Worm (Caenorhabditis elegans) whole organism, mixed stage, embryonic: ENCODE results near the gene F22E5.7.
"Not testable (repeated sequence)": the region's sequence is repeated elsewhere in the genome, so short reads cannot be mapped to it uniquely, and the experiment has no call there.

Experiments
- blmp-1 ChIP-seq: fragments of 150-350 bp; optimal IDR thresholded peaks from 2 replicates; lab custom pipeline; 2014; ENCODE audit warnings: missing biosample characterization, missing genetic modification characterization
- ceh-39 ChIP-seq: fragments of 150-350 bp; optimal IDR thresholded peaks from 2 replicates; lab custom pipeline; 2014; ENCODE audit warnings: missing biosample characterization, missing genetic modification characterization
- ceh-43 ChIP-seq: fragments of 200-800 bp; sonication (Bioruptor generic); optimal IDR thresholded peaks from 2 replicates; lab custom pipeline; 2018; ENCODE audit warnings: mild to moderate bottlenecking, missing genetic modification characterization, moderate library complexity, missing compliant biosample characterization
- ceh-83 ChIP-seq: fragments of 200-800 bp; sonication (Bioruptor generic); optimal IDR thresholded peaks from 2 replicates; lab custom pipeline; 2018; ENCODE audit warnings: mild to moderate bottlenecking, missing genetic modification characterization, missing compliant biosample characterization
- ces-1 ChIP-seq: fragments of 150-350 bp; optimal IDR thresholded peaks from 2 replicates; lab custom pipeline; 2014; ENCODE audit warnings: missing biosample characterization, missing genetic modification reagents, missing genetic modification characterization
- cnd-1 ChIP-seq: fragments of 200-800 bp; sonication (Bioruptor generic); optimal IDR thresholded peaks from 2 replicates; lab custom pipeline; 2018; ENCODE audit warnings: mild to moderate bottlenecking, missing genetic modification characterization, missing compliant biosample characterization
- drap-1 ChIP-seq: fragments of 200-800 bp; sonication (Bioruptor generic); optimal IDR thresholded peaks from 3 replicates; lab custom pipeline; 2018; ENCODE audit warnings: mild to moderate bottlenecking, missing genetic modification characterization, missing compliant biosample characterization
- elt-1 ChIP-seq: sonication (generic microtip); optimal IDR thresholded peaks from 2 replicates; lab custom pipeline; 2017; ENCODE audit warnings: missing genetic modification characterization, mild to moderate bottlenecking, missing compliant biosample characterization, antibody characterized with exemption, moderate library complexity, borderline replicate concordance; ENCODE audit not compliant: insufficient read depth
- elt-3 ChIP-seq: fragments of 150-350 bp; optimal IDR thresholded peaks from 2 replicates; lab custom pipeline; 2014; ENCODE audit warnings: missing biosample characterization, missing genetic modification characterization
- ham-2 ChIP-seq: fragments of 200-800 bp; sonication (Bioruptor generic); optimal IDR thresholded peaks from 2 replicates; lab custom pipeline; 2018; ENCODE audit warnings: mild to moderate bottlenecking, missing genetic modification characterization, missing compliant biosample characterization
- hlh-1 ChIP-seq: fragments of 150-350 bp; optimal IDR thresholded peaks from 2 replicates; lab custom pipeline; 2014; ENCODE audit warnings: missing biosample characterization, missing genetic modification reagents, missing genetic modification characterization
- lin-13 ChIP-seq: fragments of 150-350 bp; optimal IDR thresholded peaks from 2 replicates; lab custom pipeline; 2014; ENCODE audit warnings: missing biosample characterization, missing genetic modification characterization
- lin-32 ChIP-seq: fragments of 200-800 bp; sonication (Bioruptor generic); optimal IDR thresholded peaks from 2 replicates; lab custom pipeline; 2018; ENCODE audit warnings: mild to moderate bottlenecking, missing genetic modification characterization, missing compliant biosample characterization
- nhr-12 ChIP-seq: fragments of 150-350 bp; optimal IDR thresholded peaks from 2 replicates; lab custom pipeline; 2014; ENCODE audit warnings: missing biosample characterization, missing genetic modification characterization
- nhr-2 ChIP-seq: fragments of 150-350 bp; optimal IDR thresholded peaks from 2 replicates; lab custom pipeline; 2014; ENCODE audit warnings: missing biosample characterization, missing genetic modification characterization
- nhr-237 ChIP-seq: fragments of 150-350 bp; optimal IDR thresholded peaks from 2 replicates; lab custom pipeline; 2014; ENCODE audit warnings: missing biosample characterization, missing genetic modification characterization
- nhr-28 ChIP-seq: fragments of 150-350 bp; optimal IDR thresholded peaks from 2 replicates; lab custom pipeline; 2014; ENCODE audit warnings: missing biosample characterization, missing genetic modification characterization
- nhr-76 ChIP-seq: sonication (generic microtip); optimal IDR thresholded peaks from 2 replicates; lab custom pipeline; 2017; ENCODE audit warnings: missing biosample characterization, missing genetic modification characterization
- pha-4 ChIP-seq: fragments of 150-350 bp; optimal IDR thresholded peaks from 2 replicates; lab custom pipeline; 2018; ENCODE audit warnings: missing biosample characterization, missing genetic modification reagents, missing genetic modification characterization
- snpc-4 ChIP-seq: fragments of 150-350 bp; optimal IDR thresholded peaks from 2 replicates; lab custom pipeline; 2014; ENCODE audit warnings: missing biosample characterization, missing genetic modification characterization
- tbx-8 ChIP-seq: fragments of 200-800 bp; sonication (Bioruptor generic); optimal IDR thresholded peaks from 2 replicates; lab custom pipeline; 2018; ENCODE audit warnings: mild to moderate bottlenecking, missing genetic modification characterization, moderate library complexity, missing compliant biosample characterization
- unc-120 ChIP-seq: sonication (generic microtip); optimal IDR thresholded peaks from 2 replicates; lab custom pipeline; 2017; ENCODE audit warnings: missing genetic modification characterization, missing compliant biosample characterization; ENCODE audit not compliant: poor library complexity, severe bottlenecking
- unc-39 ChIP-seq: fragments of 150-350 bp; optimal IDR thresholded peaks from 2 replicates; lab custom pipeline; 2014; ENCODE audit warnings: missing biosample characterization, missing genetic modification characterization
- unc-62 ChIP-seq: fragments of 150-350 bp; optimal IDR thresholded peaks from 2 replicates; lab custom pipeline; 2014; ENCODE audit warnings: missing biosample characterization, missing genetic modification reagents, missing genetic modification characterization
- ztf-11 ChIP-seq: fragments of 150-350 bp; optimal IDR thresholded peaks from 2 replicates; lab custom pipeline; 2014; ENCODE audit warnings: missing biosample characterization, missing genetic modification characterization

Gene F22E5.7

DNA sequence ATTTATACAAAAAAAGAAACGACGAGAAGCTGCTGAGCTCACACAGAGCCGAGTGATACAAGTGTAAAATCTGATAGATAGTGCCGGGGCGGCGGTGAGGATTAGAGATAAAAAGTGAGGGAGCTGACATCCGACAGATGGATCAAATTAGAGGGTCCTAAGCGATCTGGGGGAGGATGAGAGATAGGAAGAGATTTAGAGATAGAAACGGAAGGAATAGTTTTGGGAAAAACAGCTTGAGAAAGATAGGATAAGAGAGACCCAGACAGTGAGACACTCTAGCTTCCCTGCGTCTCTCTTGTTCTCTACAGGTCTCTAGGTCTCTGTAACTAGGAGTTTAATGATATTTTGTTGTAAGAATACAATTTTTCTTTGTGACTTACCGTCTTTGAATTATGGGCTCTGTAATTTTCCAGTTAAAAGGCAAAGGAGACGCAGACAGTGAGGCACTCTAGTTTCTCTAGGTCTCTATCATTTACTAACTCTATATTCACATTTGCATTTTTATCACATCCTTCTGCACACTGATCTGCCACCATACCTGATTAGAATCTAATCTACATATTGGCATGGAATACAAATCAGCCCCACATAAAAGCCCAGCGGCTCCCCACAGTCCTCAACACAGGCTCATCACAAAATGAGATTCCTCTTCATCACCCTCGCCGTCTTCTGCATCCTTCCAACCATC is 45.3 kb downstream of the F22E5.7 start, which contains the start of the genes sup-9 and nspf-1:
TSS of gene sup-9 (minus strand) at position 43 of the 691 bp plus-strand sequence.
TSS of gene nspf-1 (plus strand) at position 641 of the 691 bp plus-strand sequence.
- TF ChIP-seq unc-62 (GFP tag; lab: Kevin White, UChicago) (peak; percentile 65), ces-1 (peak; percentile 15), unc-120 (tag; lab: Kevin White, UChicago) (peak; percentile 48), nhr-237 (tag; lab: Kevin White, UChicago) (no peak), hlh-1 (tag; lab: Kevin White, UChicago) (peak; percentile 34), cnd-1 (tag; lab: Kevin White, UChicago) (no peak)

DNA sequence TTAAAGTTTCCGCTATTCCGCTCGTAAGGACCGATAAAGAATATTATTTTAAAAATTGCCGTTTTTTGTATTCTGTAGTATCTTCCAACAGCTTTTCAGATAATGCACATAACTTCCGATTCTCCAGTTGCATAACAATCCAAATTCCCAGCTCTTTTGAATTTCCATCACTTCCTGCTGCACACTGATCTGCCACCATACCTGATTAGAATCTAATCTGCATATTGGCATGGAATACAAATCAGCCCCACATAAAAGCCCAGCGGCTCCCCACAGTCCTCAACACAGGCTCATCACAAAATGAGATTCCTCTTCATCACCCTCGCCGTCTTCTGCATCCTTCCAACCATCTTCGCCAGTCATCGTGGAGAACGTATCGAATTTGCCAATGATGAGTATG is 46.7 kb downstream of the F22E5.7 start, which contains the start of gene nspf-2:
TSS of gene nspf-2 (plus strand) at position 301 of the 400 bp plus-strand sequence.
- not testable (repeated sequence) for TF ChIP-seq snpc-4 (tag; lab: Kevin White, UChicago); lin-32; ceh-43 (GFP tag; lab: Kevin White, UChicago)

DNA sequence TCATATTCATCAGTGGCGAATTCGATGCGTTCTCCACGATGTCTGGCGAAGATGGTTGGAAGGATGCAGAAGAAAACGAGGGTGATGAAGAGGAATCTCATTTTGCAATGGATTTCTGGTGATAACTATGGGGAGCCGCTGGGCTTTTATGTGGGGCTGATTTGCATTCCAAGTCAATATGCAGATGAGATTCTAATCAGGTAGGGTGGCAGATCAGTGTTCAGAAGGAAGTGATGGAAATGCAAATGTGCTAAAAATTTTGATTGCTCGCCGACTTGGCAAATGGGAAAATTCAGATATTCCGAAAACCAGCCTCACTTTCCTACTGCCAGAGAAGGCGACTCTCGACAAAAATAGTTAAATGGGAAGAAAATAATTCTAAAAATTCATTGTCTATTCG is 48.2 kb downstream of the F22E5.7 start, which contains the start of gene nspf-3:
TSS of gene nspf-3 (minus strand) at position 101 of the 400 bp plus-strand sequence.
- no peak for TF ChIP-seq nhr-12
- no peak for TF ChIP-seq ham-2 (GFP tag; lab: Kevin White, UChicago)
- TF ChIP-seq nhr-28 (tag; lab: Kevin White, UChicago), result no peak
- no peak for TF ChIP-seq lin-13 (tag; lab: Kevin White, UChicago)
- no peak for TF ChIP-seq ceh-43 (GFP tag; lab: Kevin White, UChicago)
- no peak for TF ChIP-seq tbx-8
- no peak for TF ChIP-seq nhr-2 (tag; lab: Kevin White, UChicago)
- TF ChIP-seq unc-39 (tag; lab: Kevin White, UChicago), result no peak
- TF ChIP-seq pha-4 (tag; lab: Kevin White, UChicago), result no peak
- TF ChIP-seq ceh-39, result no peak
- no peak for TF ChIP-seq ztf-11
- no peak for TF ChIP-seq cnd-1 (tag; lab: Kevin White, UChicago)
- no peak for TF ChIP-seq snpc-4 (tag; lab: Kevin White, UChicago)
- TF ChIP-seq lin-32, result no peak
- TF ChIP-seq drap-1 (GFP tag; lab: Kevin White, UChicago), result no peak
- no peak for TF ChIP-seq elt-1 (tag; lab: Kevin White, UChicago)
- TF ChIP-seq ceh-83 (GFP tag; lab: Kevin White, UChicago), result no peak
- no peak for TF ChIP-seq elt-3
- TF ChIP-seq, all 35 proteins: peak for 0

DNA sequence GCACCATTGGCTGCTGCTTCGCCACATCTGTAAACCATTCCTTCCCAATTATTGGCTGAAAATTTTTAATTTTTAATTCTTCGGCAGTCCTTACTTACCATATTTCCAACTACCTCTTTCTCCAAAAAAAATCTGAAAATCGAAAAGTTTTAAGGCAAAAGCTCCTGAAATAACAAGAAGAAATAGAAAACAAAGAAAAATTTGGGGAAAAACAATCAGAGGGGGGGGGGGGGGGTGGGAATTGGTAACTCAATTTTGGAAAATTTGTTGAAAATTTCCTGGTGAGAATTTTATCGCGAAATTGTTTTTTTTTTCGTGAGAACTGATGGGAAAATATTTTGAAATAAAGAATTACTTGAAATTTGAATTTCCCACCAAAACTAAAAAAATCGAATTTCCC is 50.6 kb downstream of the F22E5.7 start, which contains the start of gene set-11:
TSS of gene set-11 (minus strand) at position 101 of the 400 bp plus-strand sequence.
- TF ChIP-seq ceh-39, result no peak
- no peak for TF ChIP-seq blmp-1 (tag; lab: Kevin White, UChicago)
- no peak for TF ChIP-seq elt-3
- TF ChIP-seq lin-13 (tag; lab: Kevin White, UChicago), result no peak
- no peak for TF ChIP-seq snpc-4 (tag; lab: Kevin White, UChicago)
- TF ChIP-seq ztf-11, result no peak
- TF ChIP-seq unc-62 (GFP tag; lab: Kevin White, UChicago), result no peak
- TF ChIP-seq nhr-76, result no peak
